Worm (Caenorhabditis elegans) whole organism, L3 larva: Measurements from ENCODE around the gene F47B8.10.

Experiments
- R02D3.7 ChIP-seq: fragments of 150-350 bp; optimal IDR thresholded peaks from 2 replicates; lab custom pipeline; 2014; ENCODE audit warnings: missing biosample characterization, missing genetic modification characterization
- ZK546.5 ChIP-seq: sonication (generic microtip); optimal IDR thresholded peaks from 2 replicates; lab custom pipeline; 2017; ENCODE audit warnings: missing biosample characterization, missing genetic modification characterization
- aly-2 ChIP-seq: fragments of 150-350 bp; optimal IDR thresholded peaks from 2 replicates; lab custom pipeline; 2014; ENCODE audit warnings: missing biosample characterization, missing genetic modification characterization
- ama-1 ChIP-seq: fragments of 150-350 bp; optimal IDR thresholded peaks from 2 replicates; lab custom pipeline; 2018
- ceh-16 ChIP-seq: sonication (generic microtip); optimal IDR thresholded peaks from 2 replicates; lab custom pipeline; 2017; ENCODE audit warnings: missing biosample characterization, missing genetic modification characterization
- ceh-28 ChIP-seq: fragments of 150-350 bp; optimal IDR thresholded peaks from 2 replicates; lab custom pipeline; 2014; ENCODE audit warnings: missing biosample characterization, missing genetic modification reagents, missing genetic modification characterization
- ceh-82 ChIP-seq: fragments of 150-350 bp; optimal IDR thresholded peaks from 2 replicates; lab custom pipeline; 2014; ENCODE audit warnings: missing biosample characterization, missing genetic modification characterization
- ceh-9 ChIP-seq: sonication (generic microtip); optimal IDR thresholded peaks from 2 replicates; lab custom pipeline; 2018; ENCODE audit warnings: missing biosample characterization, missing genetic modification characterization
- daf-12 ChIP-seq: fragments of 150-350 bp; optimal IDR thresholded peaks from 2 replicates; lab custom pipeline; 2014; ENCODE audit warnings: missing biosample characterization, missing genetic modification reagents, missing genetic modification characterization
- egl-27 ChIP-seq: sonication (generic microtip); optimal IDR thresholded peaks from 4 replicates; lab custom pipeline; 2017; ENCODE audit warnings: missing biosample characterization, missing genetic modification reagents, missing genetic modification characterization
- egl-5 ChIP-seq: fragments of 150-350 bp; optimal IDR thresholded peaks from 2 replicates; lab custom pipeline; 2017; ENCODE audit warnings: missing biosample characterization, missing genetic modification reagents, missing genetic modification characterization, inconsistent platforms
- elt-1 ChIP-seq: fragments of 150-350 bp; optimal IDR thresholded peaks from 2 replicates; lab custom pipeline; 2014; ENCODE audit warnings: missing biosample characterization, missing genetic modification characterization
- elt-3 ChIP-seq, 3 experiments: fragments of 150-350 bp in 1 of 3; sonication (generic microtip) in 2 of 3; optimal IDR thresholded peaks; 2 replicates in 2 of 3; 4 replicates in 1 of 3; lab custom pipeline; 2014 to 2017; ENCODE audit warnings: missing biosample characterization in 3 of 3, missing genetic modification characterization in 3 of 3
- eor-1 ChIP-seq, 2 experiments: fragments of 150-350 bp; optimal IDR thresholded peaks; 2 replicates each; lab custom pipeline; 2014 to 2018; ENCODE audit warnings: missing biosample characterization in 2 of 2, missing genetic modification characterization in 2 of 2
- fkh-10 ChIP-seq: sonication (generic microtip); optimal IDR thresholded peaks from 2 replicates; lab custom pipeline; 2017; ENCODE audit warnings: missing biosample characterization, missing genetic modification reagents, missing genetic modification characterization
- fos-1 ChIP-seq: fragments of 150-350 bp; optimal IDR thresholded peaks from 2 replicates; lab custom pipeline; 2014; ENCODE audit warnings: missing biosample characterization, missing genetic modification characterization
- hmg-11 ChIP-seq: sonication (generic microtip); optimal IDR thresholded peaks from 2 replicates; lab custom pipeline; 2016; ENCODE audit warnings: missing genetic modification characterization, missing compliant biosample characterization
- lin-39 ChIP-seq: fragments of 150-350 bp; optimal IDR thresholded peaks from 2 replicates; lab custom pipeline; 2018; ENCODE audit warnings: missing biosample characterization, missing genetic modification reagents, missing genetic modification characterization
- lsy-12 ChIP-seq: sonication (generic microtip); optimal IDR thresholded peaks from 2 replicates; lab custom pipeline; 2016; ENCODE audit warnings: mild to moderate bottlenecking, missing genetic modification characterization, missing compliant biosample characterization
- mdl-1 ChIP-seq: fragments of 150-350 bp; optimal IDR thresholded peaks from 2 replicates; lab custom pipeline; 2014; ENCODE audit warnings: missing biosample characterization, missing genetic modification characterization
- nfya-1 ChIP-seq: sonication (generic microtip); optimal IDR thresholded peaks from 2 replicates; lab custom pipeline; 2017; ENCODE audit warnings: missing genetic modification characterization, mild to moderate bottlenecking, missing compliant biosample characterization, antibody characterized with exemption, moderate library complexity; ENCODE audit not compliant: insufficient read depth
- nhr-11 ChIP-seq: fragments of 150-350 bp; optimal IDR thresholded peaks from 2 replicates; lab custom pipeline; 2014; ENCODE audit warnings: missing biosample characterization, missing genetic modification characterization
- nhr-12 ChIP-seq: fragments of 150-350 bp; optimal IDR thresholded peaks from 2 replicates; lab custom pipeline; 2014; ENCODE audit warnings: missing biosample characterization, missing genetic modification characterization
- nhr-23 ChIP-seq: fragments of 150-350 bp; optimal IDR thresholded peaks from 2 replicates; lab custom pipeline; 2014; ENCODE audit warnings: missing biosample characterization, missing genetic modification reagents, missing genetic modification characterization
- nhr-237 ChIP-seq: fragments of 150-350 bp; optimal IDR thresholded peaks from 2 replicates; lab custom pipeline; 2014; ENCODE audit warnings: missing biosample characterization, missing genetic modification characterization
- nhr-25 ChIP-seq: sonication (generic microtip); optimal IDR thresholded peaks from 2 replicates; lab custom pipeline; 2017; ENCODE audit warnings: missing biosample characterization, missing genetic modification characterization
- nhr-28 ChIP-seq: fragments of 150-350 bp; optimal IDR thresholded peaks from 2 replicates; lab custom pipeline; 2014; ENCODE audit warnings: missing biosample characterization, missing genetic modification characterization
- nhr-43 ChIP-seq: sonication (generic microtip); optimal IDR thresholded peaks from 2 replicates; lab custom pipeline; 2016; ENCODE audit warnings: mild to moderate bottlenecking, missing genetic modification characterization, missing compliant biosample characterization; ENCODE audit not compliant: poor library complexity, severe bottlenecking
- nhr-67 ChIP-seq: fragments of 150-350 bp; optimal IDR thresholded peaks from 2 replicates; lab custom pipeline; 2014; ENCODE audit warnings: missing biosample characterization, missing genetic modification characterization
- nhr-77 ChIP-seq: fragments of 150-350 bp; optimal IDR thresholded peaks from 2 replicates; lab custom pipeline; 2014; ENCODE audit warnings: missing biosample characterization, missing genetic modification characterization
- sea-2 ChIP-seq: fragments of 150-350 bp; sonication (generic microtip); optimal IDR thresholded peaks from 4 replicates; lab custom pipeline; 2014; ENCODE audit warnings: missing biosample characterization, missing genetic modification reagents, missing genetic modification characterization
- skn-1 ChIP-seq: fragments of 150-350 bp; optimal IDR thresholded peaks from 2 replicates; lab custom pipeline; 2014; ENCODE audit warnings: missing biosample characterization, missing genetic modification characterization
- snpc-4 ChIP-seq: fragments of 150-350 bp; optimal IDR thresholded peaks from 2 replicates; lab custom pipeline; 2014; ENCODE audit warnings: missing biosample characterization, missing genetic modification characterization
- unc-39 ChIP-seq: sonication (generic microtip); optimal IDR thresholded peaks from 4 replicates; lab custom pipeline; 2017; ENCODE audit warnings: missing biosample characterization, missing genetic modification characterization
- unc-62 ChIP-seq: fragments of 150-350 bp; sonication (generic microtip); optimal IDR thresholded peaks from 4 replicates; lab custom pipeline; 2014; ENCODE audit warnings: missing biosample characterization, missing genetic modification reagents, missing genetic modification characterization
- ztf-11 ChIP-seq: fragments of 150-350 bp; optimal IDR thresholded peaks from 2 replicates; lab custom pipeline; 2014; ENCODE audit warnings: missing biosample characterization, missing genetic modification characterization
- ztf-4 ChIP-seq: fragments of 150-350 bp; optimal IDR thresholded peaks from 2 replicates; lab custom pipeline; 2014; ENCODE audit warnings: missing biosample characterization, missing genetic modification characterization

The F47B8.10 gene

ce11 chrV:14368272-14369052 is 26.7 kb downstream of the F47B8.10 start (continued):
- TF ChIP-seq hmg-11 (tag; lab: Kevin White, UChicago) (peak; percentile 95), ztf-11 (tag; lab: Kevin White, UChicago) (peak; percentile 1), ama-1 (lab: Kevin White, UChicago) (no peak), nfya-1 (tag; lab: Kevin White, UChicago) (peak; percentile 81)

- peak; percentile 53 for TF ChIP-seq ama-1 (lab: Kevin White, UChicago)
- TF ChIP-seq lin-39 (tag; lab: Kevin White, UChicago), result peak; percentile 47
- peak; percentile 43 for TF ChIP-seq nfya-1 (tag; lab: Kevin White, UChicago)
- no peak for TF ChIP-seq daf-12
- peak; percentile 51 for TF ChIP-seq unc-62
These were observed 27.6 kb downstream of the F47B8.10 start for ce11 chrV:14369412-14369811.

- TF ChIP-seq ceh-28 (tag; lab: Kevin White, UChicago), result no peak
- TF ChIP-seq nhr-11, result no peak
- TF ChIP-seq nhr-28 (tag; lab: Kevin White, UChicago), result no peak
- TF ChIP-seq egl-27 (tag; lab: Kevin White, UChicago), result no peak
- TF ChIP-seq nhr-23, result no peak
- no peak for TF ChIP-seq nhr-43
- TF ChIP-seq eor-1 (tag; optimal IDR thresholded peaks at IDR 0.05; lab: Kevin White, UChicago), result no peak
- TF ChIP-seq fos-1, result no peak
- TF ChIP-seq nhr-237 (tag; lab: Kevin White, UChicago), result no peak
- no peak for TF ChIP-seq nhr-12 (tag; lab: Kevin White, UChicago)
- no peak for TF ChIP-seq egl-5 (tag; lab: Kevin White, UChicago)
- no peak for TF ChIP-seq ZK546.5 (tag; lab: Kevin White, UChicago)
- no peak for TF ChIP-seq fkh-10 (GFP tag; lab: Kevin White, UChicago)
- TF ChIP-seq ceh-9 (tag; lab: Kevin White, UChicago), result no peak
These were observed 31.0 kb downstream of the F47B8.10 start, which contains the start of gene unc-39 for ce11 chrV:14372774-14373173. TSS of gene unc-39 (plus strand) at chrV:14373074.

- TF ChIP-seq ceh-16 (tag; lab: Kevin White, UChicago), result no peak
- TF ChIP-seq nhr-28 (tag; lab: Kevin White, UChicago), result no peak
- no peak for TF ChIP-seq eor-1 (tag; optimal IDR thresholded peaks at IDR 0.05; lab: Kevin White, UChicago)
- no peak for TF ChIP-seq nhr-67 (tag; lab: Kevin White, UChicago)
- no peak for TF ChIP-seq unc-39
- TF ChIP-seq skn-1 (tag; lab: Kevin White, UChicago), result no peak
- TF ChIP-seq nhr-25 (tag; lab: Kevin White, UChicago), result no peak
- TF ChIP-seq egl-27 (tag; lab: Kevin White, UChicago), result no peak
- no peak for TF ChIP-seq nhr-77 (tag; lab: Kevin White, UChicago)
- no peak for TF ChIP-seq R02D3.7 (tag; lab: Kevin White, UChicago)
- TF ChIP-seq nhr-23, result no peak
- TF ChIP-seq nfya-1 (tag; lab: Kevin White, UChicago), result no peak
- no peak for TF ChIP-seq ceh-82
- no peak for TF ChIP-seq snpc-4 (tag; lab: Kevin White, UChicago)
- TF ChIP-seq lsy-12 (tag; lab: Kevin White, UChicago), result no peak
- no peak for TF ChIP-seq ztf-4
These were observed 36.3 kb downstream of the F47B8.10 start for ce11 chrV:14378052-14378451.

ce11 chrV:14378986-14379385 is 37.2 kb downstream of the F47B8.10 start, which contains the start of gene npr-43:
TSS of gene npr-43 (minus strand) at chrV:14379086.
- no peak for TF ChIP-seq egl-5 (tag; lab: Kevin White, UChicago)
- no peak for TF ChIP-seq nhr-237 (tag; lab: Kevin White, UChicago)
- TF ChIP-seq fos-1, result no peak
- no peak for TF ChIP-seq nhr-11
- no peak for TF ChIP-seq nhr-43
- no peak for TF ChIP-seq fkh-10 (GFP tag; lab: Kevin White, UChicago)
- no peak for TF ChIP-seq nhr-77 (tag; lab: Kevin White, UChicago)
- TF ChIP-seq nhr-67 (tag; lab: Kevin White, UChicago), result no peak
- no peak for TF ChIP-seq mdl-1 (tag; lab: Kevin White, UChicago)
- TF ChIP-seq aly-2, result no peak
- no peak for TF ChIP-seq nhr-23
- no peak for TF ChIP-seq R02D3.7 (tag; lab: Kevin White, UChicago)
- no peak for TF ChIP-seq ztf-11 (tag; lab: Kevin White, UChicago)
- no peak for TF ChIP-seq elt-3 (tag; optimal IDR thresholded peaks at IDR 0.05; lab: Kevin White, UChicago)
- no peak for TF ChIP-seq sea-2 (GFP tag; lab: Kevin White, UChicago)
- no peak for TF ChIP-seq ceh-82
- no peak for TF ChIP-seq elt-1 (tag; lab: Kevin White, UChicago)
- no peak for TF ChIP-seq ceh-9 (tag; lab: Kevin White, UChicago)
- no peak for TF ChIP-seq unc-39
- TF ChIP-seq nhr-12 (tag; lab: Kevin White, UChicago), result no peak
